Fruit fly (Drosophila melanogaster): ENCODE results near the gene ncd.
A peak's percentile ranks its signal among the peaks of the same experiment; 100 is the strongest.

- no peak for TF ChIP-seq CG32121 (GFP tag; IDR thresholded peaks at IDR 0.05)
- no peak for TF ChIP-seq Ets98B (GFP tag; IDR thresholded peaks at IDR 0.05)
- TF ChIP-seq rn (GFP tag; IDR thresholded peaks at IDR 0.05): no peak
- peak; percentile 7 for TF ChIP-seq CG14655 (GFP tag; optimal IDR thresholded peaks at IDR 0.05)
These were observed 30.9 kb downstream of the ncd start for dm6 chr3R:29775755-29776686.
